Fruit fly (Drosophila melanogaster): ENCODE results near the gene CG11964.

CG11964 gene

DNA sequence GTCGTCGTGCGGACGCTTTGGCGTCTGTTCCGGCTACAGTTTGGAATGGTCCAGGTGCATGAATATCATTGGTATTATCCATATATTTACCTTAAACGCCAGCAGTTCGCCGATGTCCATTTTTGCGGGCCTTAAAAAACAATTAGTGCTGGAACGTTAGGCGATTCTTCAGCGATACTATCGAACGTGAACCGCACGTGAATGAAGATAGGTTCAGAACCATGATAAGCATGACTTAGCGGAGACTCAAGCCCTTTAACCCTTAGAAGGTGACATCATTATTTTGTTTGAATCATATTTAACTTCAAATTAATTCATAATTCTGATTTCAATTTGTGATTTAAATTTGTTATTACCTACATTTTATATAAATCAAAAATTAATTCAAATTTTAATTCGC is at the start of gene CG11964 (continued):
- TF ChIP-seq aop (GFP tag; IDR thresholded peaks at IDR 0.05): no peak
- no peak for TF ChIP-seq CkIIα-i1 (GFP tag; IDR thresholded peaks at IDR 0.05)
- TF ChIP-seq CG13424 (tag; optimal IDR thresholded peaks at IDR 0.05): peak; percentile 64
- no peak for TF ChIP-seq Hand (GFP tag; optimal IDR thresholded peaks at IDR 0.05)
- TF ChIP-seq CG17361 (GFP tag; IDR thresholded peaks at IDR 0.05): peak; percentile 47; the same call in 1 of the 3 replicates
- TF ChIP-seq mam (GFP tag; optimal IDR thresholded peaks at IDR 0.05): peak; percentile 76
- peak; percentile 60 for TF ChIP-seq gfzf (GFP tag; optimal IDR thresholded peaks at IDR 0.05)
- peak; percentile 67 for TF ChIP-seq Side (GFP tag; optimal IDR thresholded peaks at IDR 0.05)
- no peak for TF ChIP-seq lab (GFP tag; optimal IDR thresholded peaks at IDR 0.05)
- TF ChIP-seq Sox102F (GFP tag; optimal IDR thresholded peaks at IDR 0.05): no peak
- peak; percentile 54 for TF ChIP-seq her (GFP tag; optimal IDR thresholded peaks at IDR 0.05)
- peak; percentile 54 for TF ChIP-seq CG31441 (GFP tag; IDR thresholded peaks at IDR 0.05)
- TF ChIP-seq Camta (GFP tag; optimal IDR thresholded peaks at IDR 0.05): peak; percentile 52
- no peak for TF ChIP-seq CG1529 (GFP tag; optimal IDR thresholded peaks at IDR 0.05)
- peak; percentile 71 for TF ChIP-seq CG9876 (GFP tag; optimal IDR thresholded peaks at IDR 0.05)
- TF ChIP-seq unc-4 (GFP tag; IDR thresholded peaks at IDR 0.05; ENCODE audit: partially characterized antibody): peak; percentile 99
- TF ChIP-seq CG10654 (GFP tag; optimal IDR thresholded peaks at IDR 0.05): peak; percentile 38
- TF ChIP-seq bab2 (GFP tag; optimal IDR thresholded peaks at IDR 0.05): peak; percentile 50
- no peak for TF ChIP-seq Fer2 (tag; optimal IDR thresholded peaks at IDR 0.05)
- peak; percentile 69 for TF ChIP-seq Abd-B (GFP tag; optimal IDR thresholded peaks at IDR 0.05)
- TF ChIP-seq CHES-1-like (GFP tag; optimal IDR thresholded peaks at IDR 0.05): peak; percentile 74
- peak; percentile 55 for TF ChIP-seq Mad (GFP tag; optimal IDR thresholded peaks at IDR 0.05)
- TF ChIP-seq CG31365 (tag; optimal IDR thresholded peaks at IDR 0.05): no peak
- TF ChIP-seq caup (GFP tag; optimal IDR thresholded peaks at IDR 0.05; ENCODE audit: severe bottlenecking): peak; percentile 44
- no peak for TF ChIP-seq Poxn (GFP tag; IDR thresholded peaks at IDR 0.05)
- TF ChIP-seq CG12769 (tag; optimal IDR thresholded peaks at IDR 0.05): peak; percentile 69
- TF ChIP-seq BEAF-32 (GFP tag; optimal IDR thresholded peaks at IDR 0.05): peak; percentile 99
- TF ChIP-seq Dp (GFP tag; optimal IDR thresholded peaks at IDR 0.05): peak; percentile 73
- TF ChIP-seq pzg (GFP tag; optimal IDR thresholded peaks at IDR 0.05): peak; percentile 95
- TF ChIP-seq bcd (GFP tag; optimal IDR thresholded peaks at IDR 0.05): peak; percentile 52
- 0 out of 3 replicates have a peak, but pooled peaks have one; percentile 31 for TF ChIP-seq Optix (GFP tag; IDR thresholded peaks at IDR 0.05)
- TF ChIP-seq Oaz (GFP tag; IDR thresholded peaks at IDR 0.05): no peak
- TF ChIP-seq CG9797 (GFP tag; optimal IDR thresholded peaks at IDR 0.05): peak; percentile 53
- peak; percentile 78 for TF ChIP-seq Max (GFP tag; optimal IDR thresholded peaks at IDR 0.05)
- TF ChIP-seq Blimp-1 (GFP tag; optimal IDR thresholded peaks at IDR 0.05): peak; percentile 8
- TF ChIP-seq jing (GFP tag; optimal IDR thresholded peaks at IDR 0.05): no peak
- TF ChIP-seq CG5953 (GFP tag; IDR thresholded peaks at IDR 0.05): no peak
- TF ChIP-seq Dek (tag; optimal IDR thresholded peaks at IDR 0.05): peak; percentile 65
- TF ChIP-seq Scr (GFP tag; IDR thresholded peaks at IDR 0.05; ENCODE audit: partially characterized antibody): peak; percentile 99
- peak; percentile 100 for TF ChIP-seq CG6791 (GFP tag; IDR thresholded peaks at IDR 0.05; ENCODE audit: partially characterized antibody)
- TF ChIP-seq Elba2 (GFP tag; optimal IDR thresholded peaks at IDR 0.05): no peak
- peak in 1 of 3 experiments; percentile 35 for TF ChIP-seq Stat92E (GFP tag; optimal IDR thresholded peaks at IDR 0.05)
- TF ChIP-seq CG32532 (GFP tag; IDR thresholded peaks at IDR 0.05): peak; percentile 78
- peak; percentile 48 for TF ChIP-seq Fer1 (GFP tag; optimal IDR thresholded peaks at IDR 0.05)
- TF ChIP-seq CG11560 (tag; IDR thresholded peaks at IDR 0.05): no peak
- TF ChIP-seq CG17186 (GFP tag; optimal IDR thresholded peaks at IDR 0.05): peak; percentile 63
- peak in 1 of 2 experiments; percentile 32 for TF ChIP-seq bsh (GFP tag; optimal IDR thresholded peaks at IDR 0.05)
- TF ChIP-seq CG2116 (GFP tag; optimal IDR thresholded peaks at IDR 0.05): peak; percentile 62
- TF ChIP-seq ato (GFP tag; IDR thresholded peaks at IDR 0.05; ENCODE audit: partially characterized antibody): peak; percentile 97

Measured in whole organism, embryonic.